Worm (Caenorhabditis elegans) whole organism, young adult: ENCODE data around the gene Y69A2AR.28.
A peak's percentile ranks its signal among the peaks of the same experiment; 100 is the strongest.

ENCODE experiments used
- D2030.7 ChIP-seq: fragments of 200-800 bp; sonication (Bioruptor generic); IDR thresholded peaks from 2 replicates; pipeline ENCODE4 v1.3.6; 2022; ENCODE audit warnings: missing genetic modification reagents, missing genetic modification characterization, missing compliant biosample characterization
- lsl-1 ChIP-seq: fragments of 200-800 bp; sonication (Bioruptor generic); optimal IDR thresholded peaks from 2 replicates; lab custom pipeline; 2018; ENCODE audit warnings: mild to moderate bottlenecking, missing genetic modification characterization, moderate library complexity, missing compliant biosample characterization

DNA sequence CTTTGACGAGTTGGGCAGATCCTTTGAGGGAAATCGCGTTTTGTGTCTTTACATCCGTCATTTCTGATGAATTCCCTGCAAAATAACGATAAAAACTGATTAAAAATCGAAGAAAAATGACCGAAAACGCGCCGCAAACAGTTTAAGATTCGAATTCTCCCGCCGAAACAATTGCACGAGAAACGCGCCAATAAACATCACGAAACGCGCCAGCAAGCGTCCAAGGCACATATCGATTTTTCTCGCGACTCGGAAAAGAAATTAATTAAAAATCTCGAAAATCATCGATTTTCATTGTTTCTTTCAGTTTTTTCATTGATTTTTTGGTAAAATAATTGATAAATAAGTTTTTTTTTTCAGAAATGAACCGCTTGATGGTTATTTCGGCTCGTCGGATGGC lies 28.1 kb upstream of the Y69A2AR.28 start, which contains the start of the genes mdf-2 and nduv-3:
- TF ChIP-seq D2030.7 (GFP tag; lab: Robert Waterston, UW) (peak; percentile 55; the same call in 1 of the 2 replicates), lsl-1 (GFP tag; lab: Kevin White, UChicago) (peak; percentile 58)
